Worm (Caenorhabditis elegans) whole organism, L1 larva: ENCODE data around the gene twk-31.

Experiments used
- aly-2 ChIP-seq: fragments of 150-350 bp; optimal IDR thresholded peaks from 2 replicates; lab custom pipeline; 2014; ENCODE audit warnings: missing biosample characterization, missing genetic modification characterization
- ama-1 ChIP-seq: fragments of 150-350 bp; optimal IDR thresholded peaks from 2 replicates; lab custom pipeline; 2014
- ceh-63 ChIP-seq: fragments of 200-800 bp; sonication (Bioruptor generic); optimal IDR thresholded peaks from 2 replicates; lab custom pipeline; 2018; ENCODE audit warnings: mild to moderate bottlenecking, missing genetic modification characterization, missing compliant biosample characterization
- ceh-8 ChIP-seq: fragments of 200-800 bp; sonication (Bioruptor generic); optimal IDR thresholded peaks from 2 replicates; lab custom pipeline; 2018; ENCODE audit warnings: mild to moderate bottlenecking, missing genetic modification characterization, moderate library complexity, missing compliant biosample characterization
- ceh-82 ChIP-seq, 3 experiments: fragments of 150-350 bp in 1 of 3; sonication (generic microtip) in 2 of 3; optimal IDR thresholded peaks; 2 replicates each; lab custom pipeline; 2014 to 2017; ENCODE audit warnings: missing biosample characterization in 3 of 3, missing genetic modification characterization in 3 of 3
- ces-1 ChIP-seq: fragments of 150-350 bp; optimal IDR thresholded peaks from 2 replicates; lab custom pipeline; 2014; ENCODE audit warnings: missing biosample characterization, missing genetic modification reagents, missing genetic modification characterization
- efl-1 ChIP-seq, 4 experiments: fragments of 150-350 bp; optimal IDR thresholded peaks in 3 of 4; peaks in 1 of 4; 1 replicate in 1 of 4; 2 replicates in 3 of 4; lab custom pipeline; 2014; ENCODE audit warnings: missing biosample characterization in 2 of 4, missing genetic modification characterization in 2 of 4, missing genetic modification reagents in 2 of 4
- elt-2 ChIP-seq: sonication (generic microtip); optimal IDR thresholded peaks from 2 replicates; lab custom pipeline; 2016; ENCODE audit warnings: missing genetic modification characterization, mild to moderate bottlenecking, inconsistent platforms, missing compliant biosample characterization, missing genetic modification reagents
- elt-3 ChIP-seq, 6 experiments: fragments of 150-350 bp in 1 of 6; sonication (generic microtip); optimal IDR thresholded peaks; 2 replicates each; lab custom pipeline; 2017 to 2018; ENCODE audit warnings: missing biosample characterization in 6 of 6, missing genetic modification characterization in 6 of 6, inconsistent platforms in 1 of 6
- lin-13 ChIP-seq: fragments of 150-350 bp; optimal IDR thresholded peaks from 2 replicates; lab custom pipeline; 2014; ENCODE audit warnings: missing biosample characterization, missing genetic modification reagents, missing genetic modification characterization
- lin-14 ChIP-seq: fragments of 200-800 bp; sonication (Bioruptor generic); optimal IDR thresholded peaks from 2 replicates; lab custom pipeline; 2018; ENCODE audit warnings: mild to moderate bottlenecking, missing genetic modification characterization, moderate library complexity, missing compliant biosample characterization
- lin-15B ChIP-seq: fragments of 150-350 bp; sonication (generic microtip); optimal IDR thresholded peaks from 3 replicates; lab custom pipeline; 2014; ENCODE audit warnings: missing biosample characterization, missing genetic modification characterization
- lin-35 ChIP-seq, 2 experiments: fragments of 150-350 bp; optimal IDR thresholded peaks; 2 replicates each; lab custom pipeline; 2014; ENCODE audit warnings: missing biosample characterization in 2 of 2, missing genetic modification characterization in 2 of 2, missing genetic modification reagents in 2 of 2
- lsy-2 ChIP-seq, 2 experiments: fragments of 150-350 bp; optimal IDR thresholded peaks; 2 replicates each; lab custom pipeline; 2014; ENCODE audit warnings: missing biosample characterization in 2 of 2, missing genetic modification characterization in 2 of 2
- mab-9 ChIP-seq: fragments of 200-800 bp; sonication (Bioruptor generic); IDR thresholded peaks from 2 replicates; pipeline ENCODE4 v1.3.6; 2022; ENCODE audit warnings: missing genetic modification reagents, missing genetic modification characterization, missing compliant biosample characterization
- nhr-11 ChIP-seq: fragments of 150-350 bp; optimal IDR thresholded peaks from 2 replicates; lab custom pipeline; 2014; ENCODE audit warnings: missing biosample characterization, missing genetic modification characterization
- nhr-12 ChIP-seq: sonication (generic microtip); optimal IDR thresholded peaks from 2 replicates; lab custom pipeline; 2017; ENCODE audit warnings: missing biosample characterization, missing genetic modification characterization
- nhr-20 ChIP-seq: sonication (generic microtip); optimal IDR thresholded peaks from 2 replicates; lab custom pipeline; 2016; ENCODE audit warnings: mild to moderate bottlenecking, missing genetic modification characterization, missing compliant biosample characterization
- nhr-47 ChIP-seq: sonication (generic microtip); optimal IDR thresholded peaks from 2 replicates; lab custom pipeline; 2016; ENCODE audit warnings: mild to moderate bottlenecking, missing genetic modification characterization, moderate library complexity, missing compliant biosample characterization
- nhr-71 ChIP-seq: sonication (generic microtip); optimal IDR thresholded peaks from 2 replicates; lab custom pipeline; 2016; ENCODE audit warnings: mild to moderate bottlenecking, missing genetic modification characterization, moderate library complexity, missing compliant biosample characterization
- nhr-76 ChIP-seq: sonication (generic microtip); optimal IDR thresholded peaks from 2 replicates; lab custom pipeline; 2017; ENCODE audit warnings: missing biosample characterization, missing genetic modification characterization
- nhr-77 ChIP-seq: fragments of 150-350 bp; optimal IDR thresholded peaks from 2 replicates; lab custom pipeline; 2014; ENCODE audit warnings: missing biosample characterization, missing genetic modification characterization
- nhr-85 ChIP-seq: sonication (generic microtip); peaks from one replicate; lab custom pipeline; 2016; ENCODE audit warnings: missing genetic modification characterization, inconsistent platforms, missing compliant biosample characterization
- nhr-90 ChIP-seq: sonication (generic microtip); optimal IDR thresholded peaks from 2 replicates; lab custom pipeline; 2016; ENCODE audit warnings: mild to moderate bottlenecking, missing genetic modification characterization, missing compliant biosample characterization; ENCODE audit not compliant: poor library complexity
- rnt-1 ChIP-seq: sonication (generic microtip); optimal IDR thresholded peaks from 2 replicates; lab custom pipeline; 2016; ENCODE audit warnings: mild to moderate bottlenecking, missing genetic modification characterization, moderate library complexity, missing compliant biosample characterization
- snpc-4 ChIP-seq: fragments of 150-350 bp; optimal IDR thresholded peaks from 2 replicates; lab custom pipeline; 2014; ENCODE audit warnings: missing biosample characterization, missing genetic modification characterization
- snu-23 ChIP-seq: sonication (generic microtip); optimal IDR thresholded peaks from 2 replicates; lab custom pipeline; 2016; ENCODE audit warnings: missing genetic modification characterization, missing compliant biosample characterization
- sox-4 ChIP-seq: sonication (generic microtip); optimal IDR thresholded peaks from 2 replicates; lab custom pipeline; 2016; ENCODE audit warnings: missing genetic modification characterization, missing compliant biosample characterization
- sup-37 ChIP-seq: fragments of 200-800 bp; sonication (Bioruptor generic); optimal IDR thresholded peaks from 2 replicates; lab custom pipeline; 2018; ENCODE audit warnings: mild to moderate bottlenecking, missing genetic modification characterization, missing compliant biosample characterization
- swsn-7 ChIP-seq: sonication (generic microtip); optimal IDR thresholded peaks from 2 replicates; lab custom pipeline; 2016; ENCODE audit warnings: missing genetic modification characterization, missing compliant biosample characterization
- tlp-1 ChIP-seq: fragments of 150-350 bp; optimal IDR thresholded peaks from 2 replicates; lab custom pipeline; 2014; ENCODE audit warnings: missing biosample characterization, missing genetic modification characterization
- unc-62 ChIP-seq: fragments of 150-350 bp; optimal IDR thresholded peaks from 2 replicates; lab custom pipeline; 2014; ENCODE audit warnings: missing biosample characterization, missing genetic modification reagents, missing genetic modification characterization
- xbp-1 ChIP-seq: sonication (generic microtip); optimal IDR thresholded peaks from 2 replicates; lab custom pipeline; 2016; ENCODE audit warnings: missing genetic modification characterization, missing compliant biosample characterization
- zag-1 ChIP-seq: fragments of 150-350 bp; optimal IDR thresholded peaks from 2 replicates; lab custom pipeline; 2014; ENCODE audit warnings: missing biosample characterization, missing genetic modification characterization
- zip-4 ChIP-seq: fragments of 200-800 bp; sonication (Bioruptor generic); optimal IDR thresholded peaks from 2 replicates; lab custom pipeline; 2018; ENCODE audit warnings: mild to moderate bottlenecking, missing genetic modification characterization, moderate library complexity, missing compliant biosample characterization

Gene twk-31

ce11 chrIII:11459041-11459440 is 48.6 kb downstream of the twk-31 start:
- TF ChIP-seq nhr-90 (tag; lab: Kevin White, UChicago) (no peak), lin-14 (GFP tag; lab: Kevin White, UChicago) (peak; percentile 62)

- TF ChIP-seq nhr-76 (tag; lab: Kevin White, UChicago): no peak
- no peak for TF ChIP-seq efl-1 (optimal IDR thresholded peaks at IDR 0.05; lab: Kevin White, UChicago)
- TF ChIP-seq efl-1 (GFP tag; optimal IDR thresholded peaks at IDR 0.05 in 1 of 2; lab: Kevin White, UChicago): peak in 1 of 2 experiments; percentile 12
- TF ChIP-seq, all 84 proteins: peak for 1
These were observed 49.3 kb downstream of the twk-31 start for ce11 chrIII:11459802-11460201.

ce11 chrIII:11462332-11462731 is 51.9 kb downstream of the twk-31 start:
- no peak for TF ChIP-seq efl-1 (optimal IDR thresholded peaks at IDR 0.05; lab: Kevin White, UChicago)
- TF ChIP-seq efl-1 (GFP tag; optimal IDR thresholded peaks at IDR 0.05 in 1 of 2; lab: Kevin White, UChicago): peak in 1 of 2 experiments; percentile 65
- TF ChIP-seq unc-62 (GFP tag; lab: Kevin White, UChicago): no peak
- TF ChIP-seq nhr-76 (tag; lab: Kevin White, UChicago): no peak

ce11 chrIII:11463726-11464125 is 53.2 kb downstream of the twk-31 start:
- TF ChIP-seq ceh-8 (GFP tag; lab: Kevin White, UChicago) (no peak), zip-4 (GFP tag; lab: Kevin White, UChicago) (peak; percentile 19), nhr-76 (tag; lab: Kevin White, UChicago) (no peak), lin-14 (GFP tag; lab: Kevin White, UChicago) (peak; percentile 53), ama-1 (lab: Kevin White, UChicago) (no peak), lin-35 (GFP tag; optimal IDR thresholded peaks at IDR 0.05; lab: Kevin White, UChicago) (peak in 1 of 2 experiments; percentile 43), lin-13 (GFP tag; lab: Kevin White, UChicago) (peak; percentile 93), aly-2 (tag; lab: Kevin White, UChicago) (peak; percentile 3), rnt-1 (tag; lab: Kevin White, UChicago) (peak; percentile 29), lsy-2 (tag; optimal IDR thresholded peaks at IDR 0.05; lab: Kevin White, UChicago) (no peak), lin-15B (peak; percentile 10), sox-4 (tag; lab: Kevin White, UChicago) (no peak), ceh-82 (tag; optimal IDR thresholded peaks at IDR 0.05; lab: Kevin White, UChicago) (peak in 2 of 3 experiments; percentile 4 to 16), swsn-7 (peak; percentile 48), nhr-20 (tag; lab: Kevin White, UChicago) (peak; percentile 25), nhr-11 (tag; lab: Kevin White, UChicago) (no peak), ces-1 (no peak), zag-1 (no peak), ceh-63 (GFP tag; lab: Kevin White, UChicago) (no peak), xbp-1 (tag; lab: Kevin White, UChicago) (peak; percentile 25), snu-23 (peak; percentile 44), snpc-4 (tag; lab: Kevin White, UChicago) (peak; percentile 98), nhr-77 (tag; lab: Kevin White, UChicago) (peak; percentile 63), nhr-12 (tag; lab: Kevin White, UChicago) (no peak), nhr-85 (tag; lab: Kevin White, UChicago) (peak; percentile 59), elt-3 (tag; optimal IDR thresholded peaks at IDR 0.05; lab: Kevin White, UChicago) (peak in 1 of 6 experiments; percentile 5), nhr-47 (tag; lab: Kevin White, UChicago) (peak; percentile 46), sup-37 (GFP tag; lab: Kevin White, UChicago) (peak; percentile 16), tlp-1 (tag; lab: Kevin White, UChicago) (no peak), nhr-71 (tag; lab: Kevin White, UChicago) (peak; percentile 48), mab-9 (peak; percentile 42; the same call in 1 of the 2 replicates), nhr-90 (tag; lab: Kevin White, UChicago) (peak; percentile 61), elt-2 (peak; percentile 51)
